Fruit fly (Drosophila melanogaster) whole organism: ENCODE data around the gene lin-52.

Experiments
- CG8478 ChIP-seq: fragments of >200 bp; optimal IDR thresholded peaks from 2 replicates; lab custom pipeline; 2018; ENCODE audit warnings: inconsistent platforms
- Dll ChIP-seq: fragments of >200 bp; optimal IDR thresholded peaks from 2 replicates; lab custom pipeline; 2017
- EcR ChIP-seq, 2 experiments: fragments of >200 bp; optimal IDR thresholded peaks; 2 replicates each; lab custom pipeline; 2017; ENCODE audit warnings: missing biosample characterization in 2 of 2, missing genetic modification characterization in 2 of 2, missing genetic modification reagents in 2 of 2
- psq ChIP-seq: fragments of >200 bp; optimal IDR thresholded peaks from 2 replicates; lab custom pipeline; 2017

DNA sequence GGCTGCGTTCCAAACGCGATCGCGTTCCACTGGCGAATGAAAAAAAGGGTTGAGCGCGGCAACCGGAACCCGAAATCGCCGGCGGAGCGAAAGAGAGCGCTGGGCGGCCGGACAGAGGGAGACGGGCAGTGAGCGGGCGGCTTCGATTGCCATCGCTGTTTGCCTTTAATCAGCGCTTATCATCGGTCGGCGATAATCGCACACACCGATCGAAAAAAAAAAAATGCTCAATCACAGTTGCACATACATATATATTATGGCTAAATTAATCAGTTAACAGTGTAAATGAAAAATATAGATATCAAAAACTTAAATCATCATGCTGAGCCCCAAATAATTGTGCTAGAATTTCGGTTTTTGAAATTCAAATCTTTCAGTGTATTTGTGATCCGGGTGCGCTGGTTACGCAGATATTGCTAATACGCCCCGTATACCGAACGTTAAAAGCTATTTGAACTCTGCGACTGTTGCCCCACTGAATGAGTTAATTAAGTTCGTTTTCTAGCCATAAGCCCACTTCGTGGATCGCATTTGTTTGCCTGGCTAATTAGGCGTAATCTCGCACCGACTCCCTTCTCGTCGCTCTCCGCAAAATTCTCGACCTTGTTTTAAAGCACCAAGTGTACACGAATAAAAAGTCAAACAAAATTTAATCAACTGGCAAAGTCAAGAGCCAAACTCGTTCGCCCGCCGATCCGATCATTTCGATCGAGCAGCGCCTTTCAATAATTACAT lies 36.9 kb downstream of the lin-52 start, which contains the start of gene CG33080:
- no peak for TF ChIP-seq EcR (GFP tag; optimal IDR thresholded peaks at IDR 0.05; lab: Kevin White, UChicago)
- no peak for TF ChIP-seq CG8478 (lab: Kevin White, UChicago)
- no peak for TF ChIP-seq psq (lab: Kevin White, UChicago)
- TF ChIP-seq Dll: no peak
